Worm (Caenorhabditis elegans) whole organism, L3 larva: ENCODE data around the gene tag-294.
A peak's percentile ranks its signal among the peaks of the same experiment; 100 is the strongest.

Experiments
- ZK546.5 ChIP-seq: sonication (generic microtip); optimal IDR thresholded peaks from 2 replicates; lab custom pipeline; 2017; ENCODE audit warnings: missing biosample characterization, missing genetic modification characterization
- aly-2 ChIP-seq: fragments of 150-350 bp; optimal IDR thresholded peaks from 2 replicates; lab custom pipeline; 2014; ENCODE audit warnings: missing biosample characterization, missing genetic modification characterization
- ama-1 ChIP-seq: fragments of 150-350 bp; optimal IDR thresholded peaks from 2 replicates; lab custom pipeline; 2018
- ceh-28 ChIP-seq: fragments of 150-350 bp; optimal IDR thresholded peaks from 2 replicates; lab custom pipeline; 2014; ENCODE audit warnings: missing biosample characterization, missing genetic modification reagents, missing genetic modification characterization
- ceh-82 ChIP-seq: fragments of 150-350 bp; optimal IDR thresholded peaks from 2 replicates; lab custom pipeline; 2014; ENCODE audit warnings: missing biosample characterization, missing genetic modification characterization
- ceh-9 ChIP-seq: sonication (generic microtip); optimal IDR thresholded peaks from 2 replicates; lab custom pipeline; 2018; ENCODE audit warnings: missing biosample characterization, missing genetic modification characterization
- daf-12 ChIP-seq: fragments of 150-350 bp; optimal IDR thresholded peaks from 2 replicates; lab custom pipeline; 2014; ENCODE audit warnings: missing biosample characterization, missing genetic modification reagents, missing genetic modification characterization
- egl-27 ChIP-seq: sonication (generic microtip); optimal IDR thresholded peaks from 4 replicates; lab custom pipeline; 2017; ENCODE audit warnings: missing biosample characterization, missing genetic modification reagents, missing genetic modification characterization
- egl-5 ChIP-seq: fragments of 150-350 bp; optimal IDR thresholded peaks from 2 replicates; lab custom pipeline; 2017; ENCODE audit warnings: missing biosample characterization, missing genetic modification reagents, missing genetic modification characterization, inconsistent platforms
- elt-1 ChIP-seq: fragments of 150-350 bp; optimal IDR thresholded peaks from 2 replicates; lab custom pipeline; 2014; ENCODE audit warnings: missing biosample characterization, missing genetic modification characterization
- elt-2 ChIP-seq: sonication (generic microtip); optimal IDR thresholded peaks from 2 replicates; lab custom pipeline; 2016; ENCODE audit warnings: missing genetic modification reagents, mild to moderate bottlenecking, missing genetic modification characterization, missing compliant biosample characterization
- elt-3 ChIP-seq, 3 experiments: fragments of 150-350 bp in 1 of 3; sonication (generic microtip) in 2 of 3; optimal IDR thresholded peaks; 2 replicates in 2 of 3; 4 replicates in 1 of 3; lab custom pipeline; 2014 to 2017; ENCODE audit warnings: missing biosample characterization in 3 of 3, missing genetic modification characterization in 3 of 3
- eor-1 ChIP-seq, 2 experiments: fragments of 150-350 bp; optimal IDR thresholded peaks; 2 replicates each; lab custom pipeline; 2014 to 2018; ENCODE audit warnings: missing biosample characterization in 2 of 2, missing genetic modification characterization in 2 of 2
- fkh-2 ChIP-seq: fragments of 150-350 bp; optimal IDR thresholded peaks from 2 replicates; lab custom pipeline; 2014; ENCODE audit warnings: missing biosample characterization, missing genetic modification reagents, missing genetic modification characterization
- fos-1 ChIP-seq: fragments of 150-350 bp; optimal IDR thresholded peaks from 2 replicates; lab custom pipeline; 2014; ENCODE audit warnings: missing biosample characterization, missing genetic modification characterization
- hmg-11 ChIP-seq: sonication (generic microtip); optimal IDR thresholded peaks from 2 replicates; lab custom pipeline; 2016; ENCODE audit warnings: missing genetic modification characterization, missing compliant biosample characterization
- jun-1 ChIP-seq: fragments of 150-350 bp; optimal IDR thresholded peaks from 2 replicates; lab custom pipeline; 2014; ENCODE audit warnings: missing biosample characterization, missing genetic modification reagents, missing genetic modification characterization
- lin-15B ChIP-seq: fragments of 150-350 bp; optimal IDR thresholded peaks from 2 replicates; lab custom pipeline; 2014; ENCODE audit warnings: missing biosample characterization, missing genetic modification characterization
- lin-39 ChIP-seq: fragments of 150-350 bp; optimal IDR thresholded peaks from 2 replicates; lab custom pipeline; 2018; ENCODE audit warnings: missing biosample characterization, missing genetic modification reagents, missing genetic modification characterization
- lsy-12 ChIP-seq: sonication (generic microtip); optimal IDR thresholded peaks from 2 replicates; lab custom pipeline; 2016; ENCODE audit warnings: mild to moderate bottlenecking, missing genetic modification characterization, missing compliant biosample characterization
- mdl-1 ChIP-seq: fragments of 150-350 bp; optimal IDR thresholded peaks from 2 replicates; lab custom pipeline; 2014; ENCODE audit warnings: missing biosample characterization, missing genetic modification characterization
- mml-1 ChIP-seq: fragments of 150-350 bp; sonication (generic microtip); optimal IDR thresholded peaks from 3 replicates; lab custom pipeline; 2014; ENCODE audit warnings: missing biosample characterization, missing genetic modification characterization
- nfya-1 ChIP-seq: sonication (generic microtip); optimal IDR thresholded peaks from 2 replicates; lab custom pipeline; 2017; ENCODE audit warnings: missing genetic modification characterization, mild to moderate bottlenecking, missing compliant biosample characterization, antibody characterized with exemption, moderate library complexity; ENCODE audit not compliant: insufficient read depth
- nhr-11 ChIP-seq: fragments of 150-350 bp; optimal IDR thresholded peaks from 2 replicates; lab custom pipeline; 2014; ENCODE audit warnings: missing biosample characterization, missing genetic modification characterization
- nhr-12 ChIP-seq: fragments of 150-350 bp; optimal IDR thresholded peaks from 2 replicates; lab custom pipeline; 2014; ENCODE audit warnings: missing biosample characterization, missing genetic modification characterization
- nhr-23 ChIP-seq: fragments of 150-350 bp; optimal IDR thresholded peaks from 2 replicates; lab custom pipeline; 2014; ENCODE audit warnings: missing biosample characterization, missing genetic modification reagents, missing genetic modification characterization
- nhr-237 ChIP-seq: fragments of 150-350 bp; optimal IDR thresholded peaks from 2 replicates; lab custom pipeline; 2014; ENCODE audit warnings: missing biosample characterization, missing genetic modification characterization
- nhr-25 ChIP-seq: sonication (generic microtip); optimal IDR thresholded peaks from 2 replicates; lab custom pipeline; 2017; ENCODE audit warnings: missing biosample characterization, missing genetic modification characterization
- nhr-43 ChIP-seq: sonication (generic microtip); optimal IDR thresholded peaks from 2 replicates; lab custom pipeline; 2016; ENCODE audit warnings: mild to moderate bottlenecking, missing genetic modification characterization, missing compliant biosample characterization; ENCODE audit not compliant: poor library complexity, severe bottlenecking
- nhr-67 ChIP-seq: fragments of 150-350 bp; optimal IDR thresholded peaks from 2 replicates; lab custom pipeline; 2014; ENCODE audit warnings: missing biosample characterization, missing genetic modification characterization
- nhr-76 ChIP-seq: fragments of 150-350 bp; sonication (generic microtip); optimal IDR thresholded peaks from 5 replicates; lab custom pipeline; 2014; ENCODE audit warnings: missing biosample characterization, missing genetic modification characterization
- nhr-77 ChIP-seq: fragments of 150-350 bp; optimal IDR thresholded peaks from 2 replicates; lab custom pipeline; 2014; ENCODE audit warnings: missing biosample characterization, missing genetic modification characterization
- pha-4 ChIP-seq: fragments of 150-350 bp; optimal IDR thresholded peaks from 2 replicates; lab custom pipeline; 2014; ENCODE audit warnings: missing biosample characterization, missing genetic modification reagents, missing genetic modification characterization
- pqm-1 ChIP-seq: fragments of 150-350 bp; optimal IDR thresholded peaks from 2 replicates; lab custom pipeline; 2017; ENCODE audit warnings: missing biosample characterization, missing genetic modification characterization, inconsistent platforms
- sea-2 ChIP-seq: fragments of 150-350 bp; sonication (generic microtip); optimal IDR thresholded peaks from 4 replicates; lab custom pipeline; 2014; ENCODE audit warnings: missing biosample characterization, missing genetic modification reagents, missing genetic modification characterization
- snpc-4 ChIP-seq: fragments of 150-350 bp; optimal IDR thresholded peaks from 2 replicates; lab custom pipeline; 2014; ENCODE audit warnings: missing biosample characterization, missing genetic modification characterization
- tbx-2 ChIP-seq: sonication (generic microtip); optimal IDR thresholded peaks from 2 replicates; lab custom pipeline; 2016; ENCODE audit warnings: mild to moderate bottlenecking, missing genetic modification characterization, missing compliant biosample characterization
- unc-62 ChIP-seq: fragments of 150-350 bp; sonication (generic microtip); optimal IDR thresholded peaks from 4 replicates; lab custom pipeline; 2014; ENCODE audit warnings: missing biosample characterization, missing genetic modification reagents, missing genetic modification characterization
- zag-1 ChIP-seq: fragments of 150-350 bp; optimal IDR thresholded peaks from 2 replicates; lab custom pipeline; 2014; ENCODE audit warnings: missing biosample characterization, missing genetic modification characterization
- ztf-4 ChIP-seq: fragments of 150-350 bp; optimal IDR thresholded peaks from 2 replicates; lab custom pipeline; 2014; ENCODE audit warnings: missing biosample characterization, missing genetic modification characterization

The tag-294 gene

DNA sequence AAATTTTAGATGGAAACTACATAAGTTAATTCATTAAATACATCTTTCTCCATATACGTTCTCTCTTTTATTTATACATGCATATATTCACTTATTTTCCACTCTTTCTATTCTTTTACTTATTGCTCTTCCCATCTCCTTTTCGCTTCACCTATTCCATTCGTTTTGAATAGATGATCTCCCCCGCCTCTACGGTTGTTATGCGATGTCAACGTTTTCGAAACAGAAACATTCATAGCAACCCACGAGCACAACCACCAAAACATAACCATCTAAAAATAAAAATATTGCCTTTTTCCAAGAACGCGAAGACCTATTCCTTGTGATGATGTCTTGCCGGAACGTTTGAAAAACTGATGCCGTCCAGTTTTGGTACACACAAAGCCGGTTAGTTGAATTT is 10.3 kb upstream of the tag-294 start, which contains the start of gene sym-3:
Gene sym-3 (plus strand): TSS at position 301 of the 400 bp plus-strand sequence.
- no peak for TF ChIP-seq elt-3 (tag; optimal IDR thresholded peaks at IDR 0.05; lab: Kevin White, UChicago)
- TF ChIP-seq ZK546.5: no peak
- TF ChIP-seq elt-1 (tag; lab: Kevin White, UChicago): no peak
- TF ChIP-seq tbx-2 (tag; lab: Kevin White, UChicago): no peak
- TF ChIP-seq ceh-28: no peak
- TF ChIP-seq nhr-43 (tag; lab: Kevin White, UChicago): no peak
- TF ChIP-seq ceh-82 (tag; lab: Kevin White, UChicago): no peak
- no peak for TF ChIP-seq nhr-77 (tag; lab: Kevin White, UChicago)
- TF ChIP-seq mml-1 (tag; lab: Kevin White, UChicago): no peak
- no peak for TF ChIP-seq pqm-1 (tag; lab: Kevin White, UChicago)
- no peak for TF ChIP-seq nhr-76 (tag; lab: Kevin White, UChicago)
- no peak for TF ChIP-seq fkh-2 (tag; lab: Kevin White, UChicago)
- no peak for TF ChIP-seq daf-12 (tag; lab: Kevin White, UChicago)
- no peak for TF ChIP-seq sea-2
- no peak for TF ChIP-seq mdl-1

DNA sequence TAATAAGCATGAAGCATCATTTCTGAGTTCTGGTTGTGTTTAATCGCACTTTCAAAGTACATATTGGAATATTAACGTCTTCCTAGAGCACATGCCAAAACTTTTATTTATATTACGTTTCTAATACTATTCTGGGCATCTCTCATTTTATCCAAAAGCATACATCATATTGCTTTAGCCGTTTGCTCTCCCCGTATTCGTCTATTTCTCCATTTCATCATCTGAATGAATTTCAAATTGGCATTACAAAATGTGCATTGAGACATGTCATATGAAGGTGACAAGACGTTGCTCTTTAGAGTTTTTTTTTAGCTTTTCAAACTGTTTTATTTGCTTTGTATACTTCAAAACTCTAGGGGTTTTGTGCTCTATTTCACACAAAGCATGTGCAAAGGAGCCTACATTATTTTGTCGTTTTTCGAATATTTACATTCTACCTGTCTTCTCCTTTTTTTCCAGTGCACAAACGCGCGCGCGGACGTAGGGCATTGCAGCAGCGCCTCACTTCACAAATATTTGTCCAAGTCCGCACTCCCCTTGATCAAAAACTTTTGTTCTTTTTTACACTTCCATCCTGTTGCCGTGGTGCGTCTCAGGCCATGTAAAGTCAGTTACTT is 9.5 kb upstream of the tag-294 start:
- TF ChIP-seq egl-5 (tag; lab: Kevin White, UChicago): no peak
- TF ChIP-seq pha-4: peak; percentile 85
- no peak for TF ChIP-seq mml-1 (tag; lab: Kevin White, UChicago)
- TF ChIP-seq ztf-4 (tag; lab: Kevin White, UChicago): no peak

DNA sequence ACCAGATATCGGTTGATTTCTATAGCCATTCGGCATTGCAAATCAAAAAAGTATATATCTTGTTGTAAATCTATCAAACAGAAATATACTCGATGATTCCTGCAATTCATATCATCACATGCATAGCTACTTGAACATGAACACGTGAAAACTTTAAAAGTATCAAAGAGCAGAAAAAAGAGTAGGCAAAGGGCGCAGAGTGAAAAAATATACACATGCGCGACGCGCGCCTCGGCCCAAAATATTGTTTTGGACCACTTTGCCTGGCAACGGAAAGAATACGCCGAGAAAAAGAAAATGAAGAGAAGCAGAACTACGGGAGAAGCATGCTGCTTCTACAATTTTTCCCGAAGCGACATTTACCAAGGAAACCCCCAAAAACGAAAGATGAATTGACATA is 7.5 kb upstream of the tag-294 start, which contains the start of gene C54H2.4:
Gene C54H2.4 (minus strand): TSS at position 101 of the 400 bp plus-strand sequence.
- TF ChIP-seq nhr-43 (tag; lab: Kevin White, UChicago): no peak
- TF ChIP-seq zag-1 (tag; lab: Kevin White, UChicago): no peak
- TF ChIP-seq nhr-76 (tag; lab: Kevin White, UChicago): no peak
- no peak for TF ChIP-seq lin-15B (tag; lab: Kevin White, UChicago)
- TF ChIP-seq pha-4: no peak
- TF ChIP-seq nhr-12: no peak
- no peak for TF ChIP-seq nhr-237 (tag; lab: Kevin White, UChicago)
- TF ChIP-seq ZK546.5: no peak
- TF ChIP-seq tbx-2 (tag; lab: Kevin White, UChicago): no peak
- no peak for TF ChIP-seq lsy-12 (tag; lab: Kevin White, UChicago)
- no peak for TF ChIP-seq nfya-1 (tag; lab: Kevin White, UChicago)
- no peak for TF ChIP-seq ceh-9 (tag; lab: Kevin White, UChicago)
- no peak for TF ChIP-seq elt-3 (tag; optimal IDR thresholded peaks at IDR 0.05; lab: Kevin White, UChicago)

DNA sequence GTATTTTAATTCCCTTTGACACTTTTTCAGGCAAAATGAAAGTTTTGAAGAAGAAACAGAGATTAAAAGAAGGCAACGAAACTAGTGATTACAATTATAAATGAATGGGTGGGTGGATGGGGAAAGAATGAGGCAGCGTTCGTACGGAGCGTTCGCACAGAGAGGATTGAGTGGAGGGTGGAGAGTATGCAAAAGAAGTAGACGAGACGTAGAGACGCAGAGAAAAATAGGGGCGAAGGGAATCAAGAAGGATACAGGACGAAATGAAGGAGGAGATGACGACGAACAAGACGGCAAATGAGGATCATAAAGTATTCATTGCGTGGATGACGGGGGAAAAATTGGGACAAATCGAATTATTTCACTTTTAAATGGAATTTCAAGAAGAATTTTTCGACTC is 1.5 kb upstream of the tag-294 start:
- TF ChIP-seq egl-5 (tag; lab: Kevin White, UChicago): peak; percentile 10
- peak; percentile 2 for TF ChIP-seq nhr-25 (tag; lab: Kevin White, UChicago)
- TF ChIP-seq hmg-11 (tag; lab: Kevin White, UChicago): peak; percentile 84
- TF ChIP-seq pha-4: peak; percentile 2
- TF ChIP-seq snpc-4: no peak
- peak; percentile 57 for TF ChIP-seq nhr-23 (tag; lab: Kevin White, UChicago)
- no peak for TF ChIP-seq lin-39 (tag; lab: Kevin White, UChicago)
- no peak for TF ChIP-seq eor-1 (tag; optimal IDR thresholded peaks at IDR 0.05; lab: Kevin White, UChicago)
- TF ChIP-seq nfya-1 (tag; lab: Kevin White, UChicago): peak; percentile 36

DNA sequence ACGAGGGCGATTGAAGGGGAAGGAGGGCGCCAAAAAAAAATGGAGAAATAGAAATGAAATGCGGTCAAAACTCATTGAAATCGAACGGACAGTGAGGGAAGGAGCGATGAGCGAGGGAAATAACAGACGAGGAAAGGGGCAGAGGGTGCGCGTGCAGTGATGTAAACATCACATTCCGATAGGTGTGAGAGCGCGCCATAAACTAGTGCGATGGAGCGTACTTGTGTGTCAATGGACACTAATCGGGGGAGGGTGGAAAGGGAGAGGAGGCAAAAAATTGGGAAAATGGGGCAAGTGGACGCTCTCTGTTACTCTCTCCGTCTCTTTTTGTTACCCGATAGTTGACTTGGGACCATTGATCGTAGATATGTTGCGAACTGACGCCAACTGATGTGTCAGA is 712 bp upstream of the tag-294 start:
- no peak for TF ChIP-seq fos-1
- TF ChIP-seq nfya-1 (tag; lab: Kevin White, UChicago): peak; percentile 63
- TF ChIP-seq tbx-2 (tag; lab: Kevin White, UChicago): no peak
- no peak for TF ChIP-seq mml-1 (tag; lab: Kevin White, UChicago)
- peak; percentile 84 for TF ChIP-seq egl-5 (tag; lab: Kevin White, UChicago)
- peak; percentile 69 for TF ChIP-seq hmg-11 (tag; lab: Kevin White, UChicago)
- TF ChIP-seq ZK546.5: no peak
- TF ChIP-seq nhr-67 (tag; lab: Kevin White, UChicago): no peak
- TF ChIP-seq elt-2 (tag; lab: Kevin White, UChicago): peak; percentile 31
- peak; percentile 97 for TF ChIP-seq pha-4
- TF ChIP-seq zag-1 (tag; lab: Kevin White, UChicago): no peak
- peak; percentile 26 for TF ChIP-seq nhr-25 (tag; lab: Kevin White, UChicago)
- TF ChIP-seq pqm-1 (tag; lab: Kevin White, UChicago): peak; percentile 23
- TF ChIP-seq eor-1 (tag; optimal IDR thresholded peaks at IDR 0.05; lab: Kevin White, UChicago): no peak
- no peak for TF ChIP-seq aly-2 (tag; lab: Kevin White, UChicago)
- peak; percentile 4 for TF ChIP-seq jun-1 (tag; lab: Kevin White, UChicago)
- peak; percentile 60 for TF ChIP-seq lin-15B (tag; lab: Kevin White, UChicago)
- TF ChIP-seq nhr-43 (tag; lab: Kevin White, UChicago): no peak
- no peak for TF ChIP-seq unc-62 (GFP tag; lab: Kevin White, UChicago)
- TF ChIP-seq nhr-11 (tag; lab: Kevin White, UChicago): peak; percentile 51
- TF ChIP-seq ceh-82 (tag; lab: Kevin White, UChicago): no peak
- peak; percentile 79 for TF ChIP-seq nhr-23 (tag; lab: Kevin White, UChicago)
- TF ChIP-seq ztf-4 (tag; lab: Kevin White, UChicago): no peak
- TF ChIP-seq snpc-4: no peak
- TF ChIP-seq lsy-12 (tag; lab: Kevin White, UChicago): peak; percentile 11
- no peak for TF ChIP-seq egl-27 (tag; lab: Kevin White, UChicago)
- no peak for TF ChIP-seq ama-1 (lab: Kevin White, UChicago)
- TF ChIP-seq lin-39 (tag; lab: Kevin White, UChicago): peak; percentile 94
- peak; percentile 41 for TF ChIP-seq elt-1 (tag; lab: Kevin White, UChicago)
